Worm (Caenorhabditis elegans) whole organism, mixed stage, embryonic: ENCODE measurements around the gene mcm-5.

Experiments
- M03D4.4 ChIP-seq: sonication (generic microtip); optimal IDR thresholded peaks from 2 replicates; lab custom pipeline; 2017; ENCODE audit warnings: mild to moderate bottlenecking, missing genetic modification characterization, missing compliant biosample characterization
- blmp-1 ChIP-seq: fragments of 150-350 bp; optimal IDR thresholded peaks from 2 replicates; lab custom pipeline; 2014; ENCODE audit warnings: missing biosample characterization, missing genetic modification characterization
- ceh-39 ChIP-seq: fragments of 150-350 bp; optimal IDR thresholded peaks from 2 replicates; lab custom pipeline; 2014; ENCODE audit warnings: missing biosample characterization, missing genetic modification characterization
- ceh-43 ChIP-seq: fragments of 200-800 bp; sonication (Bioruptor generic); optimal IDR thresholded peaks from 2 replicates; lab custom pipeline; 2018; ENCODE audit warnings: mild to moderate bottlenecking, missing genetic modification characterization, moderate library complexity, missing compliant biosample characterization
- ceh-83 ChIP-seq: fragments of 200-800 bp; sonication (Bioruptor generic); optimal IDR thresholded peaks from 2 replicates; lab custom pipeline; 2018; ENCODE audit warnings: mild to moderate bottlenecking, missing genetic modification characterization, missing compliant biosample characterization
- ces-1 ChIP-seq: fragments of 150-350 bp; optimal IDR thresholded peaks from 2 replicates; lab custom pipeline; 2014; ENCODE audit warnings: missing biosample characterization, missing genetic modification reagents, missing genetic modification characterization
- drap-1 ChIP-seq: fragments of 200-800 bp; sonication (Bioruptor generic); optimal IDR thresholded peaks from 3 replicates; lab custom pipeline; 2018; ENCODE audit warnings: mild to moderate bottlenecking, missing genetic modification characterization, missing compliant biosample characterization
- elt-1 ChIP-seq: sonication (generic microtip); optimal IDR thresholded peaks from 2 replicates; lab custom pipeline; 2017; ENCODE audit warnings: missing genetic modification characterization, mild to moderate bottlenecking, missing compliant biosample characterization, antibody characterized with exemption, moderate library complexity, borderline replicate concordance; ENCODE audit not compliant: insufficient read depth
- elt-3 ChIP-seq: fragments of 150-350 bp; optimal IDR thresholded peaks from 2 replicates; lab custom pipeline; 2014; ENCODE audit warnings: missing biosample characterization, missing genetic modification characterization
- flh-1 ChIP-seq: fragments of 200-800 bp; sonication (Bioruptor generic); optimal IDR thresholded peaks from 2 replicates; lab custom pipeline; 2018; ENCODE audit warnings: mild to moderate bottlenecking, missing genetic modification characterization, moderate library complexity, missing compliant biosample characterization
- ham-2 ChIP-seq: fragments of 200-800 bp; sonication (Bioruptor generic); optimal IDR thresholded peaks from 2 replicates; lab custom pipeline; 2018; ENCODE audit warnings: mild to moderate bottlenecking, missing genetic modification characterization, missing compliant biosample characterization
- hlh-1 ChIP-seq: fragments of 150-350 bp; optimal IDR thresholded peaks from 2 replicates; lab custom pipeline; 2014; ENCODE audit warnings: missing biosample characterization, missing genetic modification reagents, missing genetic modification characterization
- lin-13 ChIP-seq: fragments of 150-350 bp; optimal IDR thresholded peaks from 2 replicates; lab custom pipeline; 2014; ENCODE audit warnings: missing biosample characterization, missing genetic modification characterization
- lin-32 ChIP-seq: fragments of 200-800 bp; sonication (Bioruptor generic); optimal IDR thresholded peaks from 2 replicates; lab custom pipeline; 2018; ENCODE audit warnings: mild to moderate bottlenecking, missing genetic modification characterization, missing compliant biosample characterization
- lsy-2 ChIP-seq: fragments of 150-350 bp; optimal IDR thresholded peaks from 2 replicates; lab custom pipeline; 2014; ENCODE audit warnings: missing biosample characterization, missing genetic modification characterization
- mab-5 ChIP-seq: fragments of 150-350 bp; optimal IDR thresholded peaks from 2 replicates; lab custom pipeline; 2014; ENCODE audit warnings: missing biosample characterization, missing genetic modification characterization
- mep-1 ChIP-seq: fragments of 150-350 bp; optimal IDR thresholded peaks from 2 replicates; lab custom pipeline; 2017; ENCODE audit warnings: missing biosample characterization, missing genetic modification reagents, missing genetic modification characterization, inconsistent platforms
- mls-2 ChIP-seq: sonication (generic microtip); optimal IDR thresholded peaks from 2 replicates; lab custom pipeline; 2016; ENCODE audit warnings: mild to moderate bottlenecking, missing genetic modification characterization, moderate library complexity, missing compliant biosample characterization
- nhr-12 ChIP-seq: fragments of 150-350 bp; optimal IDR thresholded peaks from 2 replicates; lab custom pipeline; 2014; ENCODE audit warnings: missing biosample characterization, missing genetic modification characterization
- nhr-2 ChIP-seq: fragments of 150-350 bp; optimal IDR thresholded peaks from 2 replicates; lab custom pipeline; 2014; ENCODE audit warnings: missing biosample characterization, missing genetic modification characterization
- nhr-28 ChIP-seq: fragments of 150-350 bp; optimal IDR thresholded peaks from 2 replicates; lab custom pipeline; 2014; ENCODE audit warnings: missing biosample characterization, missing genetic modification characterization
- nhr-76 ChIP-seq: sonication (generic microtip); optimal IDR thresholded peaks from 2 replicates; lab custom pipeline; 2017; ENCODE audit warnings: missing biosample characterization, missing genetic modification characterization
- pha-4 ChIP-seq: fragments of 150-350 bp; optimal IDR thresholded peaks from 2 replicates; lab custom pipeline; 2018; ENCODE audit warnings: missing biosample characterization, missing genetic modification reagents, missing genetic modification characterization
- snpc-4 ChIP-seq: fragments of 150-350 bp; optimal IDR thresholded peaks from 2 replicates; lab custom pipeline; 2014; ENCODE audit warnings: missing biosample characterization, missing genetic modification characterization
- sptf-1 ChIP-seq: sonication (generic microtip); optimal IDR thresholded peaks from 2 replicates; lab custom pipeline; 2017; ENCODE audit warnings: mild to moderate bottlenecking, missing genetic modification characterization, moderate library complexity, missing compliant biosample characterization
- tbx-8 ChIP-seq: fragments of 200-800 bp; sonication (Bioruptor generic); optimal IDR thresholded peaks from 2 replicates; lab custom pipeline; 2018; ENCODE audit warnings: mild to moderate bottlenecking, missing genetic modification characterization, moderate library complexity, missing compliant biosample characterization
- unc-62 ChIP-seq: fragments of 150-350 bp; optimal IDR thresholded peaks from 2 replicates; lab custom pipeline; 2014; ENCODE audit warnings: missing biosample characterization, missing genetic modification reagents, missing genetic modification characterization
- zip-8 ChIP-seq: fragments of 150-350 bp; optimal IDR thresholded peaks from 2 replicates; lab custom pipeline; 2014; ENCODE audit warnings: missing biosample characterization, missing genetic modification characterization
- ztf-11 ChIP-seq: fragments of 150-350 bp; optimal IDR thresholded peaks from 2 replicates; lab custom pipeline; 2014; ENCODE audit warnings: missing biosample characterization, missing genetic modification characterization

Gene mcm-5

DNA sequence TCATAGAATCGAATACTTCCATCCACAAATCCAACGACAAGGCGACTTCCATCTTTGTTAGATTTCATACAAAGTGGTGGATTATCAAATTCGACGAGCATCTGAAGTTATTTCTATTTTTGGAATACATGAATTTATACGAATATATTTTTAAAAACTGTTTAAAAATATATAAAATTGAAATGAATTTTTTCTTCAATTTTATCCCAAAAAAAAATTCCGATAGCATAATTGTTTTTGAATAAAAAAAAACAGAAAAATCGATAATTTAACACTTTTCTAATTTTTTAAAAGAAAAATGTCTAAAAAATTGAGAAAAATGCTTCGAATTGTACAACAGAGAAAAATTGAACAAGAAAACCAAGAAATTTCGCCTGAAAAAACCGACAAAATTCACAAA, 43.5 kb downstream of the mcm-5 start, which contains the start of gene Y44F5A.1:
TSS of gene Y44F5A.1 (minus strand) at position 101 of the 400 bp plus-strand sequence.
- TF ChIP-seq nhr-28 = no peak
- no peak for TF ChIP-seq drap-1 (GFP tag; lab: Kevin White, UChicago)
- TF ChIP-seq mab-5 (tag; lab: Kevin White, UChicago) = no peak
- no peak for TF ChIP-seq mep-1
- TF ChIP-seq nhr-2 = no peak
- TF ChIP-seq, all 35 proteins: peak for 0

DNA sequence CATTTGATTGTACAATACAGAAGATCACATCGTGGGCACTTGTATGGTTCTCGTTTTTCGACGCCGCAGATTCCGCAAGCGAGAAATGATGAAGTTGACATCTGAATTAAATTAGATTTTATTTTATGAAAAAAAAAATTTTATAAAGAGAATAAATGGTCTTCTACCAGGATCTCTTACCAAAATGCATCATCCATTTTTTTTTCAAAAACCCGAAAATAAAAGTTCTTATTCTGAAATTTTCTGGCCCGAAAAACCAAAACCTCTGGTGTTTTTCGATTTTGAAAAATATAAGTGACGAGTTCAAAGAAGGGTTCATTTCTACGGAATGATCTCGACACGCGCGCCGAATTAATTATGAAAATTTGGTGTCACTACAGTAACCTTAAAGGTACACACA, 46.8 kb downstream of the mcm-5 start, which contains the start of gene zhit-2:
TSS of gene zhit-2 (minus strand) at position 101 of the 400 bp plus-strand sequence.
- no peak for TF ChIP-seq mls-2 (tag; lab: Kevin White, UChicago)
- TF ChIP-seq unc-62 (GFP tag; lab: Kevin White, UChicago) = no peak
- no peak for TF ChIP-seq elt-3 (tag; lab: Kevin White, UChicago)
- TF ChIP-seq sptf-1 = no peak
- TF ChIP-seq pha-4 = no peak
- no peak for TF ChIP-seq zip-8
- TF ChIP-seq mab-5 (tag; lab: Kevin White, UChicago) = no peak
- no peak for TF ChIP-seq lin-32 (GFP tag; lab: Kevin White, UChicago)
- TF ChIP-seq lsy-2 (tag; lab: Kevin White, UChicago) = no peak
- TF ChIP-seq tbx-8 (GFP tag; lab: Kevin White, UChicago) = no peak
- TF ChIP-seq hlh-1 (tag; lab: Kevin White, UChicago) = no peak

DNA sequence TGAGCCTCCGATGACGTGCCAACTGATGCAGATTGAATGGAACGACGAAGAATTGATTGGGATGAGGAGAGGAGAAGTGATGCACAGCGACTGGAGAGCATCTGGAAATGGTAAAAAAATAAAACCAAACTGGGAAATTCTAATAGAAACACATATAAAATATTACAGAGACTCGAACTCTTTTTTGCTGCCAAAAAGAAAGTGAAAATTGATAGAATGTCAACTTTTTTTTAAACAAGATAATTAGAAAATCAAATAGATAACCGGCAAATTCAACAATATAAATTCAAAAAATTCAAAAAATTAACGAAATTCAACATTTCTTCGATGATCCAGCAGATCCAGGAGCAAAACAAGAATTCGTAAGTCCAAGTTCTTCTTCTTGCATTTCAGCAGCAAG, 47.6 kb downstream of the mcm-5 start, which contains the start of gene mrpl-21:
TSS of gene mrpl-21 (minus strand) at position 101 of the 400 bp plus-strand sequence.
- TF ChIP-seq lin-13 (tag; lab: Kevin White, UChicago) (no peak), ces-1 (no peak), ztf-11 (tag; lab: Kevin White, UChicago) (no peak), unc-62 (GFP tag; lab: Kevin White, UChicago) (no peak), lsy-2 (tag; lab: Kevin White, UChicago) (no peak), M03D4.4 (tag; lab: Kevin White, UChicago) (no peak)
- TF ChIP-seq, all 35 proteins: peak for 0

DNA sequence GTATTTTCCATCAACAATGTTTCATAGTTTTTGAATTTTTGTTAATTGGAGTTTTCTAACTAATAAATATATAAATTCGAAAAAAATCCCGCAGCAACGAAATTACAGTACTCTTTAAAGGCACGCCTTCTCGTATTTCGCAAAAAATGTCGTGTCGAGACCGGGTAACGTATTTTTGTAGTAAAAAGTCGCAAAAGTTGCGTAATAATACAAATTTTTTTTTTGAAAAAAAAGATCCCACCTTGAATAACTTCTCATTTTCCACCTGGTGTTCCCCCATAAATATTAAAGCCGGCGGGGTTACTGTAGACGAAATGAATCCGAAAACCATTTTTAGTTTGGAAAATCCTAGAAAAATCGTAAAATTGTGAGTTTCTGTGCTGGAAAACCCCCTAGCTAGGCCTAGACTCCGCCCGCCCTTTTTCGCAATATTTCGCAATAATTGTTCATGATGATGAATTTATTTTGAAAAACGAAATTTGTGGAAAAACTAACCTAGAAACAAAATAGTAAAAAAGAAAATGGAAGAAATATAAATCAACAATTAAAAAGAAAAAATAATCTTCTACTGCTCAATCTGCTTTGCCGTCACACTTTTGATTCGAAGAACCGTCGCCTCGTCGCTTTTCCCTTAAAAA, 48.7 kb downstream of the mcm-5 start, which contains the start of gene F43C1.7:
TSS of gene F43C1.7 (minus strand) at position 351 of the 638 bp plus-strand sequence.
- TF ChIP-seq nhr-2 (no peak), ceh-39 (tag; lab: Kevin White, UChicago) (no peak), zip-8 (peak; percentile 60)

DNA sequence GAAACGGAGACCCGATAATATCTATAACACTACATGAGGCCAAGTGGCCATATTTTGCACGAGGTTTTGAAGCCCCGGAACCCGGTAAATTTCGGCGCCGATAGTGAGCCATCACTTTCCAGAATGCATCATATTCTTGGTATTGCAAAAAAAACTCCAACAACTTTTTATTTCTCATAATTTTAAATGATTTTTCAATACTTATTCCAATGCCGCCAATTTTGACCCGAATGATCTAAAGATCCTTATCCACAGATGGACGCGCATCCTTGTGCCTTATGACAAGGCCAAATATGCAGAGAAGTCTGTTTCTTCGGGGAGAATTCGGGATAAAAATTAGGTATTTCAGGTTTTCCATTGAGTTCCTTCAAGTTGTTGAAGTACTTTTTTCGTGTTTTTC, 49.9 kb downstream of the mcm-5 start:
- TF ChIP-seq M03D4.4 (tag; lab: Kevin White, UChicago) (no peak), elt-1 (tag; lab: Kevin White, UChicago) (peak; percentile 54)

DNA sequence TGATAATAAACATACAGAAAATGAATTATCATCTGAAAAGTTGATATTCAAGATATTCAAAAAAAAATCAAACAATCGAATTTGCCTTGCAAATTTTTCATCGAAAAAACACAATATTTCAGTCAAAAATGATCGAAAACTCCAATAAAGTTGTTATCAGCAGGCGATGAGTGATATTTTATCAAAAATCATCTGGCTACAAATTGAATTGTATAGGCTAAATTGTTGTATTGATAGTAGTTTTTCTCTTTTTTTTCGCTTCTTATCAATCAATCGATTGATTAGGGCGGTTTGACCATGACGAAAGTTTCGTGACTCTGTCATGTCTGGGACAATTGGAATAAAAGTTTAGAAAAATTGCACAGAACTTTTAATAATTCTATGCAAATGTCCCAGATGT, 50.9 kb downstream of the mcm-5 start:
- TF ChIP-seq elt-1 (tag; lab: Kevin White, UChicago) = no peak
- no peak for TF ChIP-seq nhr-12 (tag; lab: Kevin White, UChicago)
- no peak for TF ChIP-seq ham-2 (GFP tag; lab: Kevin White, UChicago)
- TF ChIP-seq blmp-1 (tag; lab: Kevin White, UChicago) = no peak
- no peak for TF ChIP-seq nhr-76 (tag; lab: Kevin White, UChicago)
- no peak for TF ChIP-seq ztf-11 (tag; lab: Kevin White, UChicago)
- no peak for TF ChIP-seq ceh-83 (GFP tag; lab: Kevin White, UChicago)
- no peak for TF ChIP-seq snpc-4 (tag; lab: Kevin White, UChicago)
- no peak for TF ChIP-seq mls-2 (tag; lab: Kevin White, UChicago)
- TF ChIP-seq mab-5 (tag; lab: Kevin White, UChicago) = no peak
- no peak for TF ChIP-seq mep-1
- TF ChIP-seq flh-1 = no peak
- no peak for TF ChIP-seq hlh-1 (tag; lab: Kevin White, UChicago)
- TF ChIP-seq tbx-8 (GFP tag; lab: Kevin White, UChicago) = no peak
- TF ChIP-seq pha-4 = no peak
- no peak for TF ChIP-seq lin-32 (GFP tag; lab: Kevin White, UChicago)
- no peak for TF ChIP-seq lin-13 (tag; lab: Kevin White, UChicago)
- no peak for TF ChIP-seq ceh-43 (GFP tag; lab: Kevin White, UChicago)
- no peak for TF ChIP-seq elt-3 (tag; lab: Kevin White, UChicago)
